Worm (Caenorhabditis elegans): Measurements from ENCODE around the gene scvp-1.
A peak's percentile ranks its signal among the peaks of the same experiment; 100 is the strongest.

scvp-1 gene

ce11 chrV:10940571-10940991 lies 9.5 kb upstream of the scvp-1 start (continued):
- TF ChIP-seq F23B12.7 (tag; optimal IDR thresholded peaks at IDR 0.05; ENCODE audit: insufficient read depth) = peak; percentile 19
- TF ChIP-seq ceh-100 (GFP tag; IDR thresholded peaks at IDR 0.05) = no peak
- TF ChIP-seq gei-17 (GFP tag; optimal IDR thresholded peaks at IDR 0.05) = peak; percentile 29
- TF ChIP-seq bed-1 (GFP tag; IDR thresholded peaks at IDR 0.05) = no peak
- TF ChIP-seq ceh-40 (GFP tag; IDR thresholded peaks at IDR 0.05) = no peak
- TF ChIP-seq akir-1 (GFP tag; optimal IDR thresholded peaks at IDR 0.05) = no peak
- TF ChIP-seq mcd-1 (GFP tag; IDR thresholded peaks at IDR 0.05) = peak; percentile 8; the same call in 1 of the 2 replicates
- no peak for TF ChIP-seq F49E8.2 (tag; optimal IDR thresholded peaks at IDR 0.05; ENCODE audit: insufficient read depth)
- no peak for TF ChIP-seq nhr-179 (tag; optimal IDR thresholded peaks at IDR 0.05)
- TF ChIP-seq C17E4.6 (GFP tag; IDR thresholded peaks at IDR 0.05) = no peak
- no peak for TF ChIP-seq hlh-26 (GFP tag; conservative IDR thresholded peaks at IDR 0.05)
- no peak for TF ChIP-seq B0035.1 (tag; optimal IDR thresholded peaks at IDR 0.05)
- TF ChIP-seq repo-1 (tag; optimal IDR thresholded peaks at IDR 0.05) = no peak
- TF ChIP-seq ets-4 (GFP tag; optimal IDR thresholded peaks at IDR 0.05) = no peak
- TF ChIP-seq B0336.3 (GFP tag; IDR thresholded peaks at IDR 0.05) = peak; percentile 87
- TF ChIP-seq somi-1 (GFP tag; optimal IDR thresholded peaks at IDR 0.05) = no peak
- no peak for TF ChIP-seq F33H1.4 (GFP tag; IDR thresholded peaks at IDR 0.05)
- no peak for TF ChIP-seq ztf-28 (GFP tag; IDR thresholded peaks at IDR 0.05)
- no peak for TF ChIP-seq Y67H2A.10 (GFP tag; conservative IDR thresholded peaks at IDR 0.05)
- no peak for TF ChIP-seq Y53G8AR.9 (GFP tag; conservative IDR thresholded peaks at IDR 0.05)
- no peak for TF ChIP-seq ztf-26 (tag; optimal IDR thresholded peaks at IDR 0.05)
- peak; percentile 52 for TF ChIP-seq ZK185.1 (tag; optimal IDR thresholded peaks at IDR 0.05; ENCODE audit: poor library complexity, severe bottlenecking)
- peak; percentile 96 for TF ChIP-seq nhr-80 (tag; optimal IDR thresholded peaks at IDR 0.05)
- TF ChIP-seq ccch-3 (GFP tag; optimal IDR thresholded peaks at IDR 0.05) = no peak
- TF ChIP-seq chd-7 (tag; optimal IDR thresholded peaks at IDR 0.05) = peak; percentile 72
- TF ChIP-seq ceh-27 (GFP tag; optimal IDR thresholded peaks at IDR 0.05) = peak; percentile 52
- TF ChIP-seq sptf-2 (GFP tag; optimal IDR thresholded peaks at IDR 0.05) = no peak
- TF ChIP-seq unc-62 (GFP tag; optimal IDR thresholded peaks at IDR 0.05) = peak; percentile 9
- no peak for TF ChIP-seq die-1 (tag; optimal IDR thresholded peaks at IDR 0.05)
- no peak for TF ChIP-seq D2030.7 (GFP tag; IDR thresholded peaks at IDR 0.05)
- TF ChIP-seq F39B2.1 (GFP tag; IDR thresholded peaks at IDR 0.05) = no peak
- no peak for TF ChIP-seq sdz-38 (tag; optimal IDR thresholded peaks at IDR 0.05)
- no peak for TF ChIP-seq mel-28 (tag; optimal IDR thresholded peaks at IDR 0.05; ENCODE audit: borderline replicate concordance)
- no peak for TF ChIP-seq aptf-3 (GFP tag; IDR thresholded peaks at IDR 0.05)
- no peak for TF ChIP-seq C06A6.2 (GFP tag; conservative IDR thresholded peaks at IDR 0.05)
- TF ChIP-seq nfya-2 (GFP tag; IDR thresholded peaks at IDR 0.05) = no peak
- TF ChIP-seq snpc-1.3 (tag; optimal IDR thresholded peaks at IDR 0.05; ENCODE audit: insufficient read depth) = no peak
- TF ChIP-seq him-1 (tag; optimal IDR thresholded peaks at IDR 0.05) = no peak

ce11 chrV:10939990-10940570 lies 9.0 kb upstream of the scvp-1 start:
- no peak for TF ChIP-seq die-1 (tag; optimal IDR thresholded peaks at IDR 0.05)

Data from whole organism, young adult.